Worm (Caenorhabditis elegans) whole organism, L1 larva: ENCODE data around the gene aptf-1.

Source experiments
- C34B4.2 ChIP-seq: sonication (generic microtip); optimal IDR thresholded peaks from 2 replicates; lab custom pipeline; 2017; ENCODE audit warnings: mild to moderate bottlenecking, missing genetic modification characterization, missing compliant biosample characterization
- aha-1 ChIP-seq: fragments of 150-350 bp; optimal IDR thresholded peaks from 2 replicates; lab custom pipeline; 2014; ENCODE audit warnings: missing biosample characterization, missing genetic modification characterization
- ama-1 ChIP-seq: fragments of 150-350 bp; optimal IDR thresholded peaks from 2 replicates; lab custom pipeline; 2014
- ceh-88 ChIP-seq: fragments of 200-800 bp; sonication (Bioruptor generic); IDR thresholded peaks from 2 replicates; pipeline ENCODE4 v1.3.6; 2022; ENCODE audit warnings: missing genetic modification characterization, missing compliant biosample characterization
- egl-27 ChIP-seq, 2 experiments: fragments of 150-350 bp in 1 of 2; sonication (generic microtip); optimal IDR thresholded peaks; 3 replicates each; lab custom pipeline; 2017 to 2018; ENCODE audit warnings: missing biosample characterization in 2 of 2, missing genetic modification characterization in 2 of 2, missing genetic modification reagents in 2 of 2
- elt-2 ChIP-seq: sonication (generic microtip); optimal IDR thresholded peaks from 2 replicates; lab custom pipeline; 2016; ENCODE audit warnings: missing genetic modification characterization, mild to moderate bottlenecking, inconsistent platforms, missing compliant biosample characterization, missing genetic modification reagents
- elt-3 ChIP-seq, 6 experiments: fragments of 150-350 bp in 1 of 6; sonication (generic microtip); optimal IDR thresholded peaks; 2 replicates each; lab custom pipeline; 2017 to 2018; ENCODE audit warnings: missing biosample characterization in 6 of 6, missing genetic modification characterization in 6 of 6, inconsistent platforms in 1 of 6
- fkh-10 ChIP-seq: sonication (generic microtip); optimal IDR thresholded peaks from 2 replicates; lab custom pipeline; 2017; ENCODE audit warnings: missing biosample characterization, missing genetic modification reagents, missing genetic modification characterization
- fos-1 ChIP-seq: fragments of 150-350 bp; optimal IDR thresholded peaks from 2 replicates; lab custom pipeline; 2014; ENCODE audit warnings: missing biosample characterization, missing genetic modification characterization
- jun-1 ChIP-seq: fragments of 150-350 bp; optimal IDR thresholded peaks from 2 replicates; lab custom pipeline; 2014; ENCODE audit warnings: missing biosample characterization, missing genetic modification reagents, missing genetic modification characterization
- nhr-11 ChIP-seq: fragments of 150-350 bp; optimal IDR thresholded peaks from 2 replicates; lab custom pipeline; 2014; ENCODE audit warnings: missing biosample characterization, missing genetic modification characterization
- pqm-1 ChIP-seq: sonication (generic microtip); optimal IDR thresholded peaks from 3 replicates; lab custom pipeline; 2017; ENCODE audit warnings: missing biosample characterization, missing genetic modification characterization
- snpc-4 ChIP-seq: fragments of 150-350 bp; optimal IDR thresholded peaks from 2 replicates; lab custom pipeline; 2014; ENCODE audit warnings: missing biosample characterization, missing genetic modification characterization

ce11 chrII:6407279-6407678, 47.5 kb upstream of the aptf-1 start, which contains the start of gene spp-11:
- TF ChIP-seq fos-1, result no peak
- no peak for TF ChIP-seq snpc-4
- TF ChIP-seq elt-3 (tag; optimal IDR thresholded peaks at IDR 0.05; lab: Kevin White, UChicago), result no peak
- TF ChIP-seq jun-1, result no peak
- no peak for TF ChIP-seq pqm-1
- no peak for TF ChIP-seq nhr-11 (tag; lab: Kevin White, UChicago)
- TF ChIP-seq C34B4.2 (tag; lab: Kevin White, UChicago), result no peak
- TF ChIP-seq egl-27 (tag; optimal IDR thresholded peaks at IDR 0.05; lab: Kevin White, UChicago), result no peak
- TF ChIP-seq fkh-10 (GFP tag; lab: Kevin White, UChicago), result no peak
- TF ChIP-seq elt-2 (tag; lab: Kevin White, UChicago), result no peak
- no peak for TF ChIP-seq ceh-88 (GFP tag; lab: Robert Waterston, UW)
- no peak for TF ChIP-seq aha-1 (tag; lab: Kevin White, UChicago)
- TF ChIP-seq ama-1 (lab: Kevin White, UChicago), result no peak
